Worm (Caenorhabditis elegans) whole organism, L1 larva: ENCODE measurements around the gene nhr-254.

Experiments used
- C34B4.2 ChIP-seq: sonication (generic microtip); optimal IDR thresholded peaks from 2 replicates; lab custom pipeline; 2017; ENCODE audit warnings: mild to moderate bottlenecking, missing genetic modification characterization, missing compliant biosample characterization
- Y116A8C.19 ChIP-seq: sonication (generic microtip); optimal IDR thresholded peaks from 2 replicates; lab custom pipeline; 2016; ENCODE audit warnings: missing compliant biosample characterization, missing genetic modification characterization, borderline replicate concordance
- aha-1 ChIP-seq: fragments of 150-350 bp; optimal IDR thresholded peaks from 2 replicates; lab custom pipeline; 2014; ENCODE audit warnings: missing biosample characterization, missing genetic modification characterization
- aly-2 ChIP-seq: fragments of 150-350 bp; optimal IDR thresholded peaks from 2 replicates; lab custom pipeline; 2014; ENCODE audit warnings: missing biosample characterization, missing genetic modification characterization
- ceh-90 ChIP-seq: sonication (generic microtip); optimal IDR thresholded peaks from 2 replicates; lab custom pipeline; 2016; ENCODE audit warnings: missing genetic modification characterization, missing compliant biosample characterization
- ces-1 ChIP-seq: fragments of 150-350 bp; optimal IDR thresholded peaks from 2 replicates; lab custom pipeline; 2014; ENCODE audit warnings: missing biosample characterization, missing genetic modification reagents, missing genetic modification characterization
- dpl-1 ChIP-seq, 3 experiments: fragments of 150-350 bp in 2 of 3; sonication (generic microtip) in 1 of 3; optimal IDR thresholded peaks; 2 replicates each; lab custom pipeline; 2014 to 2017; ENCODE audit warnings: missing biosample characterization in 3 of 3, missing genetic modification characterization in 3 of 3, missing genetic modification reagents in 3 of 3
- dsc-1 ChIP-seq: sonication (generic microtip); optimal IDR thresholded peaks from 2 replicates; lab custom pipeline; 2016; ENCODE audit warnings: mild to moderate bottlenecking, missing genetic modification characterization, missing compliant biosample characterization
- efl-1 ChIP-seq, 4 experiments: fragments of 150-350 bp; optimal IDR thresholded peaks in 3 of 4; peaks in 1 of 4; 1 replicate in 1 of 4; 2 replicates in 3 of 4; lab custom pipeline; 2014; ENCODE audit warnings: missing biosample characterization in 2 of 4, missing genetic modification characterization in 2 of 4, missing genetic modification reagents in 2 of 4
- efl-3 ChIP-seq: fragments of 200-800 bp; sonication (Bioruptor generic); optimal IDR thresholded peaks from 2 replicates; lab custom pipeline; 2018; ENCODE audit warnings: mild to moderate bottlenecking, missing genetic modification characterization, missing compliant biosample characterization
- elt-2 ChIP-seq: sonication (generic microtip); optimal IDR thresholded peaks from 2 replicates; lab custom pipeline; 2016; ENCODE audit warnings: missing genetic modification characterization, mild to moderate bottlenecking, inconsistent platforms, missing compliant biosample characterization, missing genetic modification reagents
- fkh-8 ChIP-seq: sonication (generic microtip); optimal IDR thresholded peaks from 2 replicates; lab custom pipeline; 2016; ENCODE audit warnings: mild to moderate bottlenecking, missing genetic modification characterization, missing compliant biosample characterization
- fos-1 ChIP-seq: fragments of 150-350 bp; optimal IDR thresholded peaks from 2 replicates; lab custom pipeline; 2014; ENCODE audit warnings: missing biosample characterization, missing genetic modification characterization
- grh-1 ChIP-seq: fragments of 200-800 bp; sonication (Bioruptor generic); IDR thresholded peaks from 2 replicates; pipeline ENCODE4 v1.3.6; 2022; ENCODE audit warnings: missing genetic modification reagents, missing genetic modification characterization, missing compliant biosample characterization
- hlh-17 ChIP-seq: fragments of 200-800 bp; sonication (Bioruptor generic); optimal IDR thresholded peaks from 2 replicates; lab custom pipeline; 2018; ENCODE audit warnings: missing genetic modification characterization, mild to moderate bottlenecking, missing compliant biosample characterization, moderate library complexity, borderline replicate concordance
- lin-14 ChIP-seq: fragments of 200-800 bp; sonication (Bioruptor generic); optimal IDR thresholded peaks from 2 replicates; lab custom pipeline; 2018; ENCODE audit warnings: mild to moderate bottlenecking, missing genetic modification characterization, moderate library complexity, missing compliant biosample characterization
- lin-35 ChIP-seq, 2 experiments: fragments of 150-350 bp; optimal IDR thresholded peaks; 2 replicates each; lab custom pipeline; 2014; ENCODE audit warnings: missing biosample characterization in 2 of 2, missing genetic modification characterization in 2 of 2, missing genetic modification reagents in 2 of 2
- mab-9 ChIP-seq: fragments of 200-800 bp; sonication (Bioruptor generic); IDR thresholded peaks from 2 replicates; pipeline ENCODE4 v1.3.6; 2022; ENCODE audit warnings: missing genetic modification reagents, missing genetic modification characterization, missing compliant biosample characterization
- mdl-1 ChIP-seq, 2 experiments: fragments of 150-350 bp; optimal IDR thresholded peaks; 2 replicates each; lab custom pipeline; 2014 to 2017; ENCODE audit warnings: missing biosample characterization in 2 of 2, missing genetic modification characterization in 2 of 2, inconsistent platforms in 1 of 2
- nhr-11 ChIP-seq: fragments of 150-350 bp; optimal IDR thresholded peaks from 2 replicates; lab custom pipeline; 2014; ENCODE audit warnings: missing biosample characterization, missing genetic modification characterization
- nhr-20 ChIP-seq: sonication (generic microtip); optimal IDR thresholded peaks from 2 replicates; lab custom pipeline; 2016; ENCODE audit warnings: mild to moderate bottlenecking, missing genetic modification characterization, missing compliant biosample characterization
- nhr-237 ChIP-seq: fragments of 150-350 bp; optimal IDR thresholded peaks from 2 replicates; lab custom pipeline; 2014; ENCODE audit warnings: missing biosample characterization, missing genetic modification characterization
- nhr-47 ChIP-seq: sonication (generic microtip); optimal IDR thresholded peaks from 2 replicates; lab custom pipeline; 2016; ENCODE audit warnings: mild to moderate bottlenecking, missing genetic modification characterization, moderate library complexity, missing compliant biosample characterization
- nhr-77 ChIP-seq: fragments of 150-350 bp; optimal IDR thresholded peaks from 2 replicates; lab custom pipeline; 2014; ENCODE audit warnings: missing biosample characterization, missing genetic modification characterization
- pag-3 ChIP-seq: sonication (generic microtip); optimal IDR thresholded peaks from 2 replicates; lab custom pipeline; 2017; ENCODE audit warnings: missing genetic modification characterization, mild to moderate bottlenecking, missing compliant biosample characterization, antibody characterized with exemption, borderline replicate concordance; ENCODE audit not compliant: insufficient read depth
- pax-3 ChIP-seq: fragments of 200-800 bp; sonication (Bioruptor generic); optimal IDR thresholded peaks from 2 replicates; lab custom pipeline; 2018; ENCODE audit warnings: mild to moderate bottlenecking, missing genetic modification characterization, moderate library complexity, missing compliant biosample characterization
- pqm-1 ChIP-seq: sonication (generic microtip); optimal IDR thresholded peaks from 3 replicates; lab custom pipeline; 2017; ENCODE audit warnings: missing biosample characterization, missing genetic modification characterization
- skn-1 ChIP-seq: fragments of 150-350 bp; optimal IDR thresholded peaks from 2 replicates; lab custom pipeline; 2014; ENCODE audit warnings: missing biosample characterization, missing genetic modification characterization
- swsn-7 ChIP-seq: sonication (generic microtip); optimal IDR thresholded peaks from 2 replicates; lab custom pipeline; 2016; ENCODE audit warnings: missing genetic modification characterization, missing compliant biosample characterization
- unc-30 ChIP-seq: sonication (generic microtip); optimal IDR thresholded peaks from 2 replicates; lab custom pipeline; 2017; ENCODE audit warnings: missing biosample characterization, missing genetic modification characterization
- vab-15 ChIP-seq: sonication (generic microtip); optimal IDR thresholded peaks from 2 replicates; lab custom pipeline; 2017; ENCODE audit warnings: missing genotype, mild to moderate bottlenecking, missing genetic modification characterization, missing compliant biosample characterization
- zag-1 ChIP-seq: fragments of 150-350 bp; optimal IDR thresholded peaks from 2 replicates; lab custom pipeline; 2014; ENCODE audit warnings: missing biosample characterization, missing genetic modification characterization
- ztf-4 ChIP-seq: fragments of 150-350 bp; optimal IDR thresholded peaks from 2 replicates; lab custom pipeline; 2014; ENCODE audit warnings: missing biosample characterization, missing genetic modification characterization

nhr-254 gene

ce11 chrV:399721-400120, 7.3 kb downstream of the nhr-254 start, which contains the start of gene scl-27 (continued):
- no peak for TF ChIP-seq ztf-4
- TF ChIP-seq lin-35 (GFP tag; optimal IDR thresholded peaks at IDR 0.05; lab: Kevin White, UChicago) = no peak
- no peak for TF ChIP-seq aha-1
- TF ChIP-seq nhr-11 = no peak

ce11 chrV:403028-403427, 10.6 kb downstream of the nhr-254 start, which contains the start of gene srh-62:
srh-62 (minus strand) TSS chrV:403128.
- TF ChIP-seq nhr-47 (tag; lab: Kevin White, UChicago) (no peak), fos-1 (tag; lab: Kevin White, UChicago) (no peak), lin-14 (GFP tag; lab: Kevin White, UChicago) (no peak), skn-1 (no peak), ceh-90 (tag; lab: Kevin White, UChicago) (no peak), mab-9 (GFP tag; lab: Robert Waterston, UW) (no peak), vab-15 (tag; lab: Kevin White, UChicago) (no peak), fkh-8 (tag; lab: Kevin White, UChicago) (no peak), pax-3 (tag; lab: Kevin White, UChicago) (no peak), pqm-1 (no peak), nhr-237 (tag; lab: Kevin White, UChicago) (no peak), C34B4.2 (no peak), mdl-1 (tag; optimal IDR thresholded peaks at IDR 0.05; lab: Kevin White, UChicago) (no peak), zag-1 (tag; lab: Kevin White, UChicago) (no peak), swsn-7 (tag; lab: Kevin White, UChicago) (no peak), Y116A8C.19 (tag; lab: Kevin White, UChicago) (no peak), dpl-1 (GFP tag; optimal IDR thresholded peaks at IDR 0.05; lab: Kevin White, UChicago) (no peak), aly-2 (tag; lab: Kevin White, UChicago) (no peak), aha-1 (no peak), pag-3 (tag; lab: Kevin White, UChicago) (no peak)

ce11 chrV:404210-404669, 11.8 kb downstream of the nhr-254 start, which contains the start of gene nhr-252:
nhr-252 (plus strand) TSS chrV:404619.
- TF ChIP-seq efl-1 (optimal IDR thresholded peaks at IDR 0.05; lab: Kevin White, UChicago) (no peak), efl-1 (GFP tag; optimal IDR thresholded peaks at IDR 0.05 in 1 of 2; lab: Kevin White, UChicago) (peak in 1 of 2 experiments; percentile 83), swsn-7 (tag; lab: Kevin White, UChicago) (peak; percentile 13), nhr-47 (tag; lab: Kevin White, UChicago) (peak; percentile 70), dsc-1 (tag; lab: Kevin White, UChicago) (peak; percentile 80), nhr-20 (tag; lab: Kevin White, UChicago) (peak; percentile 63), ces-1 (GFP tag; lab: Kevin White, UChicago) (no peak), fkh-8 (tag; lab: Kevin White, UChicago) (peak; percentile 90), nhr-77 (tag; lab: Kevin White, UChicago) (no peak), pax-3 (tag; lab: Kevin White, UChicago) (peak; percentile 69)

- TF ChIP-seq unc-30 = no peak
- TF ChIP-seq grh-1 (GFP tag; lab: Robert Waterston, UW) = no peak
- no peak for TF ChIP-seq nhr-237 (tag; lab: Kevin White, UChicago)
- TF ChIP-seq efl-3 = no peak
- no peak for TF ChIP-seq hlh-17
Measured at ce11 chrV:412820-413219, 20.4 kb downstream of the nhr-254 start.

- TF ChIP-seq elt-2 (tag; lab: Kevin White, UChicago) = peak; percentile 63
- no peak for TF ChIP-seq unc-30
Measured at ce11 chrV:414630-415029, 22.2 kb downstream of the nhr-254 start, which contains the start of gene dod-19. dod-19 (minus strand) TSS chrV:414759.
